Worm (Caenorhabditis elegans): ENCODE results near the gene T27E7.1.

The T27E7.1 gene

ce11 chrIV:14554788-14555187, 35.2 kb downstream of the T27E7.1 start, which contains the start of gene Y57G11B.6:
Gene Y57G11B.6, minus strand, starts transcription at chrIV:14554888.
- TF ChIP-seq ztf-29 (GFP tag; IDR thresholded peaks at IDR 0.05) (no peak), ref-1 (GFP tag; conservative IDR thresholded peaks at IDR 0.05) (no peak), ztf-23 (GFP tag; IDR thresholded peaks at IDR 0.05) (no peak), T22C8.4 (GFP tag; IDR thresholded peaks at IDR 0.05) (no peak), tab-1 (GFP tag; IDR thresholded peaks at IDR 0.05) (no peak), cog-1 (tag; optimal IDR thresholded peaks at IDR 0.05) (no peak), flt-1 (GFP tag; IDR thresholded peaks at IDR 0.05) (no peak), klf-2 (GFP tag; conservative IDR thresholded peaks at IDR 0.05) (no peak), med-1 (GFP tag; optimal IDR thresholded peaks at IDR 0.05; ENCODE audit: insufficient read depth) (no peak)

DNA sequence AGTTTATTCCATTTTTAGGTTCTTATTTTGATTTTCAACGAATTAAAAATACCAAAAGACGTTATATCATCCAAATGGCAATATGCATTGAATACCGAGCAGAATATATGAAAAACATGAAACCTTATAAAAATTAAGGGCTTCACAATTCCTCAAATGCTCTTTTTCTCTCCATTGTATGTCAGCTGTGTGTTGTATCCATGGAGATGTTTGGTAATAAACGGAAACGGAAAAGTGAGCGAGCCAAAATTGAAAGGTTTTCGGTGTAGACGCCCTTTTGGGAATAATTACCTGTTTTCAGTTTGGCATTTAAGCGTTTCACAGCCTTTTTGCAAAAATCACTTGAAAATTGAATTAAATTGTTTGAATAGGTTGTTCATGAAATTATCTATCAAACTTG, 38.1 kb downstream of the T27E7.1 start:
- no peak for TF ChIP-seq ref-1 (GFP tag; conservative IDR thresholded peaks at IDR 0.05)
- TF ChIP-seq ztf-23 (GFP tag; IDR thresholded peaks at IDR 0.05), result no peak
- no peak for TF ChIP-seq T22C8.4 (GFP tag; IDR thresholded peaks at IDR 0.05)
- TF ChIP-seq klf-2 (GFP tag; conservative IDR thresholded peaks at IDR 0.05), result no peak
- TF ChIP-seq flt-1 (GFP tag; IDR thresholded peaks at IDR 0.05), result no peak
- no peak for TF ChIP-seq ztf-29 (GFP tag; IDR thresholded peaks at IDR 0.05)
- no peak for TF ChIP-seq tab-1 (GFP tag; IDR thresholded peaks at IDR 0.05)
- no peak for TF ChIP-seq med-1 (GFP tag; optimal IDR thresholded peaks at IDR 0.05; ENCODE audit: insufficient read depth)
- TF ChIP-seq cog-1 (tag; optimal IDR thresholded peaks at IDR 0.05), result no peak

- TF ChIP-seq flt-1 (GFP tag; IDR thresholded peaks at IDR 0.05), result no peak
- no peak for TF ChIP-seq klf-2 (GFP tag; conservative IDR thresholded peaks at IDR 0.05)
- no peak for TF ChIP-seq T22C8.4 (GFP tag; IDR thresholded peaks at IDR 0.05)
These were observed 39.7 kb downstream of the T27E7.1 start for ce11 chrIV:14559267-14559666.

- no peak for TF ChIP-seq cog-1 (tag; optimal IDR thresholded peaks at IDR 0.05)
- no peak for TF ChIP-seq ztf-29 (GFP tag; IDR thresholded peaks at IDR 0.05)
- TF ChIP-seq klf-2 (GFP tag; conservative IDR thresholded peaks at IDR 0.05), result no peak
- no peak for TF ChIP-seq ref-1 (GFP tag; conservative IDR thresholded peaks at IDR 0.05)
- TF ChIP-seq tab-1 (GFP tag; IDR thresholded peaks at IDR 0.05), result no peak
- no peak for TF ChIP-seq flt-1 (GFP tag; IDR thresholded peaks at IDR 0.05)
- no peak for TF ChIP-seq T22C8.4 (GFP tag; IDR thresholded peaks at IDR 0.05)
- no peak for TF ChIP-seq med-1 (GFP tag; optimal IDR thresholded peaks at IDR 0.05; ENCODE audit: insufficient read depth)
- TF ChIP-seq ztf-23 (GFP tag; IDR thresholded peaks at IDR 0.05), result no peak
These were observed 42.1 kb downstream of the T27E7.1 start for ce11 chrIV:14561677-14562076.

DNA sequence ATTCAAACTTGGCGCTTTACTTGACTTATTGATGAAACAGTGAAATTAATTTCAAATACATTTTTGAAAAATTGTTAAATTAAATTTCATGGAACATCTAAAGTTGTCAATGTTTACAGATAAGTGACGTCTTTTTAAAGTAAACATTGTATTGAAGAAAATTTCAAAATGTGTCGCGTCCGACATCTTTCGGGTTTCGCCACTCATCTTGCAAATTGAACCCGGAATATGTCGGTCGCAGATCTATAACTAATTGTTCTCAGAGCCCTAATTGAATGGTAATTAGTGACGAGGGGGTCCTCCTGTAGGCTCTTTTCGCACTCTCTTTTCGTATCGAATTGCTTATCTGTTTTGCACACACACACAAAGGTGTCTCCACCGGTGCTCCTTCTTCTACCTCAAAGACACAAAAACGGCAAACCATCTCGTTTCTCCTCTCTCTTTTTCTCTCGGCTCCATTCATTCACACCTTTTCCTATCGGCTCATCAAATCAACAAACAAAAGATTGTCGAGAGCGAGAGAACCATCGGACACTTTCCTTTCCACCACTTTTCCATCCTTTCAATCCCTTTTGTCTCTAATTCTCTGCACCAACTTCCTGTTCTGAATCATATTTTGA, 43.2 kb downstream of the T27E7.1 start:
- TF ChIP-seq flt-1 (GFP tag; IDR thresholded peaks at IDR 0.05) (no peak), ztf-23 (GFP tag; IDR thresholded peaks at IDR 0.05) (no peak), klf-2 (GFP tag; conservative IDR thresholded peaks at IDR 0.05) (no peak), cog-1 (tag; optimal IDR thresholded peaks at IDR 0.05) (no peak), tab-1 (GFP tag; IDR thresholded peaks at IDR 0.05) (no peak), T22C8.4 (GFP tag; IDR thresholded peaks at IDR 0.05) (no peak), ztf-29 (GFP tag; IDR thresholded peaks at IDR 0.05) (no peak)

- TF ChIP-seq klf-2 (GFP tag; conservative IDR thresholded peaks at IDR 0.05), result no peak
- TF ChIP-seq ref-1 (GFP tag; conservative IDR thresholded peaks at IDR 0.05), result no peak
- no peak for TF ChIP-seq tab-1 (GFP tag; IDR thresholded peaks at IDR 0.05)
- TF ChIP-seq med-1 (GFP tag; optimal IDR thresholded peaks at IDR 0.05; ENCODE audit: insufficient read depth), result no peak
- TF ChIP-seq T22C8.4 (GFP tag; IDR thresholded peaks at IDR 0.05), result no peak
- no peak for TF ChIP-seq ztf-29 (GFP tag; IDR thresholded peaks at IDR 0.05)
- no peak for TF ChIP-seq cog-1 (tag; optimal IDR thresholded peaks at IDR 0.05)
- TF ChIP-seq flt-1 (GFP tag; IDR thresholded peaks at IDR 0.05), result no peak
- no peak for TF ChIP-seq ztf-23 (GFP tag; IDR thresholded peaks at IDR 0.05)
These were observed 45.5 kb downstream of the T27E7.1 start, which contains the start of gene Y57G11B.2 for ce11 chrIV:14565062-14565461. Gene Y57G11B.2, plus strand, starts transcription at chrIV:14565362.

Data from whole organism, midembryonic.